Worm (Caenorhabditis elegans) whole organism, young adult: ENCODE measurements around the gene mdt-28.
"Not testable (repeated sequence)": the region's sequence is repeated elsewhere in the genome, so short reads cannot be mapped to it uniquely, and the experiment has no call there.

ENCODE experiments used
- F22D6.2 ChIP-seq: sonication (generic microtip); optimal IDR thresholded peaks from 2 replicates; lab custom pipeline; 2016; ENCODE audit warnings: mild to moderate bottlenecking, missing genetic modification characterization, missing compliant biosample characterization
- F55B11.4 ChIP-seq: sonication (generic microtip); optimal IDR thresholded peaks from 2 replicates; lab custom pipeline; 2016; ENCODE audit warnings: missing compliant biosample characterization, missing genetic modification characterization, borderline replicate concordance; ENCODE audit not compliant: insufficient read depth
- K12H6.12 ChIP-seq: fragments of 200-800 bp; sonication (Bioruptor generic); optimal IDR thresholded peaks from 2 replicates; lab custom pipeline; 2018; ENCODE audit warnings: mild to moderate bottlenecking, missing genetic modification characterization, missing compliant biosample characterization
- Y79H2A.3 ChIP-seq: fragments of 200-800 bp; sonication (Bioruptor generic); conservative IDR thresholded peaks from 2 replicates; pipeline ENCODE4 v1.3.6; 2022; ENCODE audit warnings: missing genetic modification reagents, missing genetic modification characterization, missing compliant biosample characterization
- ama-1 ChIP-seq, 3 experiments: fragments of 150-350 bp in 1 of 3; sonication (generic microtip) in 2 of 3; optimal IDR thresholded peaks; 2 replicates each; lab custom pipeline; 2014 to 2018; ENCODE audit warnings: missing biosample characterization in 2 of 3, missing genetic modification characterization in 2 of 3, missing genetic modification reagents in 2 of 3
- attf-3 ChIP-seq: fragments of 200-800 bp; sonication (Bioruptor generic); conservative IDR thresholded peaks from 2 replicates; pipeline ENCODE4 v1.3.6; 2022; ENCODE audit warnings: missing genetic modification reagents, missing genetic modification characterization, missing compliant biosample characterization
- bed-2 ChIP-seq: fragments of 200-800 bp; sonication (Bioruptor generic); IDR thresholded peaks from 2 replicates; pipeline ENCODE4 v1.3.6; 2022; ENCODE audit warnings: missing genetic modification reagents, missing genetic modification characterization, missing compliant biosample characterization
- egl-18 ChIP-seq: fragments of 200-800 bp; sonication (Bioruptor generic); IDR thresholded peaks from 2 replicates; pipeline ENCODE4 v1.3.6; 2022; ENCODE audit warnings: missing genetic modification reagents, missing genetic modification characterization, missing compliant biosample characterization
- egrh-3 ChIP-seq: fragments of 200-800 bp; sonication (Bioruptor generic); IDR thresholded peaks from 2 replicates; pipeline ENCODE4 v1.3.6; 2022; ENCODE audit warnings: missing genetic modification reagents, missing genetic modification characterization, missing compliant biosample characterization
- him-1 ChIP-seq: sonication (generic microtip); optimal IDR thresholded peaks from 2 replicates; lab custom pipeline; 2016; ENCODE audit warnings: missing genotype, missing genetic modification reagents, missing genetic modification characterization, missing compliant biosample characterization
- madf-3 ChIP-seq: fragments of 200-800 bp; sonication (Bioruptor generic); IDR thresholded peaks from 2 replicates; pipeline ENCODE4 v1.3.6; 2022; ENCODE audit warnings: missing genetic modification reagents, missing genetic modification characterization, missing compliant biosample characterization
- snpc-4 ChIP-seq, 5 experiments: fragments of 150-350 bp in 1 of 5; sonication (generic microtip) in 4 of 5; optimal IDR thresholded peaks; 2 replicates each; lab custom pipeline; 2014 to 2018; ENCODE audit warnings: missing genetic modification characterization in 5 of 5, missing biosample characterization in 3 of 5, antibody characterized with exemption in 2 of 5, mild to moderate bottlenecking in 2 of 5, missing compliant biosample characterization in 2 of 5, missing genotype in 2 of 5, moderate library complexity in 2 of 5, missing genetic modification reagents in 1 of 5

DNA sequence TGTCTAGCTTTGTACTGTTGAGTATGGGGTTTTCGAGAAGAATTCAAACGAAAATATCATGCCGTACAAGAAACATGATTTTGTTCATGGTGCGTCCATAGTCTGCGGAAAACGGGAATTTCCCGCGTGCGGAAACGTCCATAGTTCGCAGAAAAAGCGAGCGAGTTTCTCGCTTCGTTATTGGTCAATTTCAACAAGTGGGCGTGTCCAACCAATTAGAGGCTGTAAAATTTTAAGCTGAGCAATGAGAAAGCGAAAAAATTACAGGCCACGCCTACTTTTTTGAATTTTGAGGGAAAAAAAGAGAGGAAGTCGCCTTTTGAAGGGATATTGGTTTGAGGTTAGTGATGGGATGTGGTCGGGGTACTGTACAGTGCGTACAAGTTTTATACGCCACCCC lies 6.2 kb upstream of the mdt-28 start:
- TF ChIP-seq F22D6.2 (tag; lab: Kevin White, UChicago); bed-2 (GFP tag; lab: Robert Waterston, UW); attf-3 (GFP tag; lab: Robert Waterston, UW); madf-3 (GFP tag; lab: Robert Waterston, UW); F55B11.4 (tag; lab: Kevin White, UChicago); egl-18 (GFP tag; lab: Robert Waterston, UW); egrh-3; him-1 (tag; lab: Kevin White, UChicago); ama-1 (optimal IDR thresholded peaks at IDR 0.05; lab: Kevin White, UChicago); ama-1 (GFP tag; optimal IDR thresholded peaks at IDR 0.05; lab: Kevin White, UChicago); Y79H2A.3; snpc-4 (GFP tag; optimal IDR thresholded peaks at IDR 0.05; lab: Kevin White, UChicago); snpc-4 (tag; optimal IDR thresholded peaks at IDR 0.05; lab: Kevin White, UChicago); K12H6.12 (tag; lab: Kevin White, UChicago): not testable (repeated sequence)
